Fruit fly (Drosophila melanogaster) whole organism, embryonic: Measurements from ENCODE around the gene Ppt1.

Experiments
- Ada2b ChIP-seq: fragments of 200-800 bp; sonication (Bioruptor generic); IDR thresholded peaks from 2 replicates; pipeline ENCODE4 v1.3.6; 2022; ENCODE audit warnings: missing biosample characterization, missing genetic modification characterization
- CG10147 ChIP-seq: fragments of 200-800 bp; sonication (Bioruptor generic); optimal IDR thresholded peaks from 2 replicates; lab custom pipeline; 2019; ENCODE audit warnings: missing biosample characterization, mild to moderate bottlenecking, missing genetic modification characterization, moderate library complexity
- CG10209 ChIP-seq: fragments of 200-800 bp; sonication (Bioruptor generic); optimal IDR thresholded peaks from 3 replicates; lab custom pipeline; 2017; ENCODE audit warnings: missing biosample characterization, mild to moderate bottlenecking, missing genetic modification characterization, missing genetic modification reagents
- CG10979 ChIP-seq: fragments of 200-800 bp; sonication (Bioruptor generic); optimal IDR thresholded peaks from 2 replicates; lab custom pipeline; 2018; ENCODE audit warnings: missing biosample characterization, mild to moderate bottlenecking, missing genetic modification characterization, moderate library complexity
- CG12071 ChIP-seq: fragments of 200-800 bp; sonication (Bioruptor generic); optimal IDR thresholded peaks from 3 replicates; lab custom pipeline; 2018; ENCODE audit warnings: missing biosample characterization, mild to moderate bottlenecking, missing genetic modification characterization
- CG12391 ChIP-seq: fragments of 200-800 bp; sonication (Bioruptor generic); optimal IDR thresholded peaks from 3 replicates; lab custom pipeline; 2018; ENCODE audit warnings: missing biosample characterization, mild to moderate bottlenecking, missing genetic modification characterization, moderate library complexity
- CG12769 ChIP-seq: fragments of 200-800 bp; sonication (Bioruptor generic); optimal IDR thresholded peaks from 2 replicates; lab custom pipeline; 2019; ENCODE audit warnings: missing biosample characterization, mild to moderate bottlenecking, missing genetic modification characterization, moderate library complexity
- CG13287 ChIP-seq: fragments of 200-800 bp; sonication (Bioruptor generic); IDR thresholded peaks from 2 replicates; pipeline ENCODE4 v1.3.6; 2022; ENCODE audit warnings: missing biosample characterization, missing genetic modification characterization; ENCODE audit not compliant: partially characterized antibody
- CG14667 ChIP-seq: fragments of 200-800 bp; sonication (Bioruptor generic); IDR thresholded peaks from 2 replicates; pipeline ENCODE4 v1.3.6; 2022; ENCODE audit warnings: missing biosample characterization, missing genetic modification characterization
- CG15514 ChIP-seq: fragments of 200-800 bp; sonication (Bioruptor generic); optimal IDR thresholded peaks from 3 replicates; lab custom pipeline; 2017; ENCODE audit warnings: missing biosample characterization, missing genetic modification characterization, mild to moderate bottlenecking, moderate library complexity, missing genetic modification reagents
- CG1647 ChIP-seq: fragments of 200-800 bp; sonication (Bioruptor generic); optimal IDR thresholded peaks from 3 replicates; lab custom pipeline; 2016; ENCODE audit warnings: missing biosample characterization, missing genetic modification characterization
- CG18619 ChIP-seq: fragments of 200-800 bp; sonication (Bioruptor generic); optimal IDR thresholded peaks from 3 replicates; lab custom pipeline; 2017; ENCODE audit warnings: missing biosample characterization, mild to moderate bottlenecking, missing genetic modification characterization
- CG2120 ChIP-seq: fragments of 200-800 bp; sonication (Bioruptor generic); optimal IDR thresholded peaks from 3 replicates; lab custom pipeline; 2016; ENCODE audit warnings: missing biosample characterization, missing genetic modification characterization
- CG30403 ChIP-seq: fragments of 200-800 bp; sonication (Bioruptor generic); optimal IDR thresholded peaks from 3 replicates; lab custom pipeline; 2016; ENCODE audit warnings: missing biosample characterization, missing genetic modification characterization
- CG34224 ChIP-seq: fragments of 200-800 bp; sonication (Bioruptor generic); IDR thresholded peaks from 3 replicates; pipeline ENCODE4 v1.3.6; 2022; ENCODE audit warnings: missing biosample characterization, missing genetic modification characterization; ENCODE audit not compliant: partially characterized antibody
- CG3838 ChIP-seq: fragments of 200-800 bp; sonication (Bioruptor generic); optimal IDR thresholded peaks from 3 replicates; lab custom pipeline; 2016; ENCODE audit warnings: missing biosample characterization, missing genetic modification characterization
- CG4282 ChIP-seq: fragments of 200-800 bp; sonication (Bioruptor generic); optimal IDR thresholded peaks from 2 replicates; lab custom pipeline; 2016; ENCODE audit warnings: missing biosample characterization, missing genetic modification characterization
- CG8089 ChIP-seq: fragments of 200-800 bp; sonication (Bioruptor generic); optimal IDR thresholded peaks from 3 replicates; lab custom pipeline; 2016; ENCODE audit warnings: missing biosample characterization, missing genetic modification characterization
- CG8944 ChIP-seq: fragments of 200-800 bp; sonication (Bioruptor generic); optimal IDR thresholded peaks from 3 replicates; lab custom pipeline; 2016; ENCODE audit warnings: missing biosample characterization, missing genetic modification characterization
- D19B ChIP-seq: fragments of 200-800 bp; sonication (Bioruptor generic); optimal IDR thresholded peaks from 2 replicates; lab custom pipeline; 2017; ENCODE audit warnings: missing biosample characterization, mild to moderate bottlenecking, missing genetic modification characterization
- Fer1 ChIP-seq: fragments of 200-800 bp; sonication (Bioruptor generic); optimal IDR thresholded peaks from 2 replicates; lab custom pipeline; 2017; ENCODE audit warnings: missing biosample characterization, mild to moderate bottlenecking, missing genetic modification characterization
- H15 ChIP-seq: fragments of 200-800 bp; sonication (Bioruptor generic); IDR thresholded peaks from 3 replicates; pipeline ENCODE4 v1.3.6; 2022; ENCODE audit warnings: missing biosample characterization, missing genetic modification characterization
- Hmr ChIP-seq: fragments of 200-800 bp; sonication (Bioruptor generic); optimal IDR thresholded peaks from 3 replicates; lab custom pipeline; 2017; ENCODE audit warnings: mild to moderate bottlenecking, missing biosample characterization, missing genetic modification reagents, missing genetic modification characterization
- Hr39 ChIP-seq: fragments of >200 bp; optimal IDR thresholded peaks from 2 replicates; lab custom pipeline; 2017
- MBD-R2 ChIP-seq: fragments of 200-800 bp; sonication (Bioruptor generic); IDR thresholded peaks from 2 replicates; pipeline ENCODE4 v1.3.6; 2022; ENCODE audit warnings: missing biosample characterization, missing genetic modification characterization
- Meics ChIP-seq: fragments of 200-800 bp; sonication (Bioruptor generic); optimal IDR thresholded peaks from 2 replicates; lab custom pipeline; 2017; ENCODE audit warnings: missing biosample characterization, mild to moderate bottlenecking, missing genetic modification characterization
- Opbp ChIP-seq: fragments of 200-800 bp; sonication (Bioruptor generic); IDR thresholded peaks from 3 replicates; pipeline ENCODE4 v1.3.6; 2022; ENCODE audit warnings: missing biosample characterization, missing genetic modification characterization; ENCODE audit not compliant: partially characterized antibody
- Scr ChIP-seq: fragments of 200-800 bp; sonication (Bioruptor generic); IDR thresholded peaks from 2 replicates; pipeline ENCODE4 v1.3.6; 2022; ENCODE audit warnings: missing biosample characterization, missing genetic modification characterization; ENCODE audit not compliant: partially characterized antibody
- Six4 ChIP-seq: fragments of 200-800 bp; sonication (Bioruptor generic); optimal IDR thresholded peaks from 2 replicates; lab custom pipeline; 2016; ENCODE audit warnings: missing biosample characterization, missing genetic modification characterization
- chm ChIP-seq: fragments of 200-800 bp; sonication (Bioruptor generic); IDR thresholded peaks from 2 replicates; pipeline ENCODE4 v1.3.6; 2022; ENCODE audit warnings: missing biosample characterization, missing genetic modification characterization
- corto ChIP-seq: fragments of 200-800 bp; sonication (Bioruptor generic); optimal IDR thresholded peaks from 2 replicates; lab custom pipeline; 2016; ENCODE audit warnings: missing biosample characterization, mild to moderate bottlenecking, missing genetic modification characterization, moderate library complexity
- dpn ChIP-seq, 2 experiments: fragments of 200-800 bp; sonication (Bioruptor generic); optimal IDR thresholded peaks; 3 replicates each; lab custom pipeline; 2016; ENCODE audit warnings: missing biosample characterization in 2 of 2, missing genetic modification characterization in 2 of 2
- dysf ChIP-seq: fragments of 200-800 bp; sonication (Bioruptor generic); IDR thresholded peaks from 3 replicates; pipeline ENCODE4 v1.3.6; 2022; ENCODE audit warnings: missing biosample characterization, missing genetic modification characterization
- ems ChIP-seq: fragments of 200-800 bp; sonication (Bioruptor generic); optimal IDR thresholded peaks from 3 replicates; lab custom pipeline; 2016; ENCODE audit warnings: missing biosample characterization, missing genetic modification characterization
- esg ChIP-seq: fragments of 200-800 bp; sonication (Bioruptor generic); conservative IDR thresholded peaks from 2 replicates; pipeline ENCODE4 v1.3.6; 2022; ENCODE audit warnings: missing biosample characterization, missing genetic modification characterization
- eve ChIP-seq, 2 experiments: fragments of >200 bp; optimal IDR thresholded peaks; 2 replicates each; lab custom pipeline; 2017; ENCODE audit warnings: missing biosample characterization in 2 of 2, missing genetic modification characterization in 2 of 2
- gt ChIP-seq: fragments of 200-800 bp; sonication (Bioruptor generic); IDR thresholded peaks from 2 replicates; pipeline ENCODE4 v1.3.6; 2022; ENCODE audit warnings: missing biosample characterization, missing genetic modification characterization
- lab ChIP-seq: fragments of 200-800 bp; sonication (Bioruptor generic); optimal IDR thresholded peaks from 3 replicates; lab custom pipeline; 2017; ENCODE audit warnings: missing biosample characterization, missing genetic modification characterization, mild to moderate bottlenecking, moderate library complexity, missing genetic modification reagents
- lbe ChIP-seq: fragments of 200-800 bp; sonication (Bioruptor generic); optimal IDR thresholded peaks from 2 replicates; lab custom pipeline; 2016; ENCODE audit warnings: missing biosample characterization, mild to moderate bottlenecking, missing genetic modification characterization
- lov ChIP-seq, 2 experiments: fragments of 200-800 bp in 1 of 2; fragments of >200 bp in 1 of 2; sonication (Bioruptor generic) in 1 of 2; IDR thresholded peaks in 1 of 2; optimal IDR thresholded peaks in 1 of 2; 2 replicates in 1 of 2; 3 replicates in 1 of 2; pipeline versions ENCODE4 v1.3.6 to Lab custom; 2017 to 2022; ENCODE audit warnings: missing biosample characterization in 1 of 2, missing genetic modification characterization in 1 of 2
- nmo ChIP-seq: fragments of 200-800 bp; sonication (Bioruptor generic); optimal IDR thresholded peaks from 2 replicates; lab custom pipeline; 2018; ENCODE audit warnings: missing biosample characterization, mild to moderate bottlenecking, missing genetic modification characterization, moderate library complexity
- pan ChIP-seq, 4 experiments: fragments of >200 bp in 3 of 4; fragments of 200-800 bp in 1 of 4; sonication (Bioruptor generic) in 1 of 4; optimal IDR thresholded peaks in 3 of 4; IDR thresholded peaks in 1 of 4; 2 replicates each; pipeline versions ENCODE4 v1.3.6 to Lab custom; 2017 to 2022; ENCODE audit warnings: missing biosample characterization in 2 of 4, missing genetic modification characterization in 2 of 4, mixed read lengths in 1 of 4
- seq ChIP-seq: fragments of 200-800 bp; sonication (Bioruptor generic); IDR thresholded peaks from 2 replicates; pipeline ENCODE4 v1.3.6; 2022; ENCODE audit warnings: missing biosample characterization, missing genetic modification characterization
- shn ChIP-seq: fragments of 200-800 bp; sonication (Bioruptor generic); optimal IDR thresholded peaks from 3 replicates; lab custom pipeline; 2016; ENCODE audit warnings: missing biosample characterization, missing genetic modification characterization
- sqz ChIP-seq: fragments of 200-800 bp; sonication (Bioruptor generic); optimal IDR thresholded peaks from 3 replicates; lab custom pipeline; 2018; ENCODE audit warnings: missing biosample characterization, mild to moderate bottlenecking, missing genetic modification characterization
- stc ChIP-seq: fragments of 200-800 bp; sonication (Bioruptor generic); IDR thresholded peaks from 2 replicates; pipeline ENCODE4 v1.3.6; 2022; ENCODE audit warnings: missing biosample characterization, missing genetic modification characterization
- sug ChIP-seq: fragments of 200-800 bp; optimal IDR thresholded peaks from 2 replicates; lab custom pipeline; 2019; ENCODE audit warnings: missing biosample characterization, mild to moderate bottlenecking, missing genetic modification characterization, moderate library complexity
- tup ChIP-seq: fragments of 200-800 bp; sonication (Bioruptor generic); optimal IDR thresholded peaks from 2 replicates; lab custom pipeline; 2016; ENCODE audit warnings: missing biosample characterization, mild to moderate bottlenecking, missing genetic modification characterization, moderate library complexity
- yki ChIP-seq: fragments of >200 bp; optimal IDR thresholded peaks from 3 replicates; lab custom pipeline; 2018
- zf30C ChIP-seq: fragments of 200-800 bp; sonication (Bioruptor generic); optimal IDR thresholded peaks from 3 replicates; lab custom pipeline; 2018; ENCODE audit warnings: missing biosample characterization, mild to moderate bottlenecking, missing genetic modification characterization
- zfh1 ChIP-seq: fragments of 200-800 bp; sonication (Bioruptor generic); IDR thresholded peaks from 3 replicates; pipeline ENCODE4 v1.3.6; 2022; ENCODE audit warnings: missing biosample characterization, missing genetic modification characterization

Ppt1 gene

dm6 chrX:8730306-8730705, 40.3 kb upstream of the Ppt1 start (continued):
- TF ChIP-seq zfh1, result no peak
- no peak for TF ChIP-seq yki (lab: Kevin White, UChicago)
- TF ChIP-seq Six4 (GFP tag; lab: Kevin White, UChicago), result no peak
- TF ChIP-seq CG2120 (GFP tag; lab: Kevin White, UChicago), result peak; percentile 21
- peak; percentile 3 for TF ChIP-seq CG10209 (GFP tag; lab: Kevin White, UChicago)
- TF ChIP-seq lbe (GFP tag; lab: Kevin White, UChicago), result peak; percentile 19
- TF ChIP-seq Fer1 (GFP tag; lab: Kevin White, UChicago), result peak; percentile 33
- no peak for TF ChIP-seq CG8944 (GFP tag; lab: Kevin White, UChicago)
- no peak for TF ChIP-seq CG1647
- TF ChIP-seq lov (optimal IDR thresholded peaks at IDR 0.05; lab: Kevin White, UChicago), result no peak
- no peak for TF ChIP-seq lov (GFP tag; IDR thresholded peaks at IDR 0.05; lab: Robert Waterston, UW)
- TF ChIP-seq CG14667 (GFP tag; lab: Robert Waterston, UW), result no peak
- TF ChIP-seq lab (GFP tag; lab: Kevin White, UChicago), result peak; percentile 25
- no peak for TF ChIP-seq Hr39 (lab: Kevin White, UChicago)
- peak; percentile 5 for TF ChIP-seq CG10979 (tag; lab: Kevin White, UChicago)
- no peak for TF ChIP-seq pan (optimal IDR thresholded peaks at IDR 0.05; lab: Kevin White, UChicago)
- TF ChIP-seq pan (GFP tag; optimal IDR thresholded peaks at IDR 0.05 in 1 of 2, IDR thresholded peaks at IDR 0.05 in 1 of 2), result no peak
- peak; percentile 21 for TF ChIP-seq Hmr (GFP tag; lab: Kevin White, UChicago)
- no peak for TF ChIP-seq chm (GFP tag; lab: Robert Waterston, UW)
- TF ChIP-seq CG18619 (GFP tag; lab: Kevin White, UChicago), result no peak
- peak; percentile 0 for TF ChIP-seq CG30403 (GFP tag; lab: Kevin White, UChicago)
- TF ChIP-seq eve (GFP tag; optimal IDR thresholded peaks at IDR 0.05; lab: Kevin White, UChicago), result no peak
- TF ChIP-seq shn (GFP tag; lab: Kevin White, UChicago), result no peak
- no peak for TF ChIP-seq CG8089 (GFP tag; lab: Kevin White, UChicago)
- TF ChIP-seq MBD-R2 (GFP tag; lab: Robert Waterston, UW), result no peak
- TF ChIP-seq Opbp, result no peak
- no peak for TF ChIP-seq CG3838
- peak; percentile 13 for TF ChIP-seq CG10147 (GFP tag; lab: Kevin White, UChicago)
- no peak for TF ChIP-seq CG4282
- TF ChIP-seq CG34224, result no peak
- TF ChIP-seq seq, result no peak
- no peak for TF ChIP-seq CG15514 (GFP tag; lab: Kevin White, UChicago)
- TF ChIP-seq corto (GFP tag; lab: Kevin White, UChicago), result no peak
- TF ChIP-seq stc, result no peak
- TF ChIP-seq H15 (GFP tag; lab: Robert Waterston, UW), result no peak
- no peak for TF ChIP-seq sqz (GFP tag; lab: Kevin White, UChicago)
- no peak for TF ChIP-seq ems (GFP tag; lab: Kevin White, UChicago)
- TF ChIP-seq nmo (GFP tag; lab: Kevin White, UChicago), result no peak
- no peak for TF ChIP-seq CG13287 (GFP tag; lab: Robert Waterston, UW)
- TF ChIP-seq D19B (GFP tag; lab: Kevin White, UChicago), result no peak
- peak; percentile 12; the same call in 1 of the 2 replicates for TF ChIP-seq Ada2b (GFP tag; lab: Robert Waterston, UW)
- peak; percentile 15 for TF ChIP-seq CG12391 (tag; lab: Kevin White, UChicago)
- peak; percentile 1 for TF ChIP-seq zf30C
- no peak for TF ChIP-seq CG12071
- no peak for TF ChIP-seq sug
- no peak for TF ChIP-seq Scr (GFP tag; lab: Robert Waterston, UW)
- peak in 1 of 2 experiments; percentile 12 for TF ChIP-seq dpn (GFP tag; optimal IDR thresholded peaks at IDR 0.05; lab: Kevin White, UChicago)
- TF ChIP-seq dysf (GFP tag; lab: Robert Waterston, UW), result 0 out of 3 replicates have a peak, but pooled peaks have one; percentile 36
- TF ChIP-seq esg, result no peak
- no peak for TF ChIP-seq tup (GFP tag; lab: Kevin White, UChicago)
- peak; percentile 17 for TF ChIP-seq Meics
- no peak for TF ChIP-seq gt (GFP tag; lab: Robert Waterston, UW)
- TF ChIP-seq CG12769, result peak; percentile 36
